Worm (Caenorhabditis elegans) whole organism, midembryonic: ENCODE measurements around the gene ZK896.5.
"Not testable (repeated sequence)": the region's sequence is repeated elsewhere in the genome, so short reads cannot be mapped to it uniquely, and the experiment has no call there.

Source experiments
- T22C8.4 ChIP-seq: fragments of 200-800 bp; sonication (Bioruptor generic); IDR thresholded peaks from 2 replicates; pipeline ENCODE4 v1.3.6; 2022; ENCODE audit warnings: missing genetic modification characterization, missing compliant biosample characterization
- cog-1 ChIP-seq: sonication (generic microtip); optimal IDR thresholded peaks from 2 replicates; lab custom pipeline; 2016; ENCODE audit warnings: missing genetic modification characterization, missing compliant biosample characterization
- flt-1 ChIP-seq: fragments of 200-800 bp; sonication (Bioruptor generic); IDR thresholded peaks from 2 replicates; pipeline ENCODE4 v1.3.6; 2022; ENCODE audit warnings: missing genetic modification characterization, missing compliant biosample characterization
- klf-2 ChIP-seq: fragments of 200-800 bp; sonication (Bioruptor generic); conservative IDR thresholded peaks from 2 replicates; pipeline ENCODE4 v1.3.6; 2022; ENCODE audit warnings: missing genetic modification reagents, missing genetic modification characterization, missing compliant biosample characterization
- med-1 ChIP-seq: sonication (generic microtip); optimal IDR thresholded peaks from 2 replicates; lab custom pipeline; 2017; ENCODE audit warnings: missing genetic modification characterization, mild to moderate bottlenecking, missing compliant biosample characterization, antibody characterized with exemption, missing genetic modification reagents; ENCODE audit not compliant: insufficient read depth
- ref-1 ChIP-seq: fragments of 200-800 bp; sonication (Bioruptor generic); conservative IDR thresholded peaks from 2 replicates; pipeline ENCODE4 v1.3.6; 2022; ENCODE audit warnings: missing genetic modification reagents, missing genetic modification characterization, missing compliant biosample characterization
- tab-1 ChIP-seq: fragments of 200-800 bp; sonication (Bioruptor generic); IDR thresholded peaks from 2 replicates; pipeline ENCODE4 v1.3.6; 2022; ENCODE audit warnings: missing genetic modification characterization, missing compliant biosample characterization
- ztf-23 ChIP-seq: fragments of 200-800 bp; sonication (Bioruptor generic); IDR thresholded peaks from 2 replicates; pipeline ENCODE4 v1.3.6; 2022; ENCODE audit warnings: missing genetic modification reagents, missing genetic modification characterization, missing compliant biosample characterization
- ztf-29 ChIP-seq: fragments of 200-800 bp; sonication (Bioruptor generic); IDR thresholded peaks from 2 replicates; pipeline ENCODE4 v1.3.6; 2022; ENCODE audit warnings: missing genetic modification reagents, missing genetic modification characterization, missing compliant biosample characterization

The ZK896.5 gene

DNA sequence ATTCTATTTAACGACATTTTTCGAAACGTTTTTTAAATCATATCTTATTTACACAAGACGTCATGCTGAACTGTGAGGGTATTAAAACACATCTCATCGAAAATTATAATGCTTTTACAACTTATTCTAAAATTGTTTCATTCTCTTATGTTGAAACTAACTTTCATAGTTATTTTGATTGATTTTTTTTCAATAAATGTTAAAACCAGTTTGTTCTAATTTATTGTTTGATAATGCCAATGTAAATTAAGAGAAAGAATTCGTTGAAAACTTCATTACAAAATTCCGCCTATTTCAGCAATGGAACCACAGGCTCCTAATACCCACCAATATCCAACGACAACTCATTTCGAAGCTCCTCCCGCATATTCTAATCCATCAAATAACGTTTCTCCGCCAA is 15.6 kb upstream of the ZK896.5 start, which contains the start of gene K08D8.11:
Gene K08D8.11 (plus strand): TSS at position 301 of the 400 bp plus-strand sequence.
- TF ChIP-seq ztf-23 (GFP tag; lab: Robert Waterston, UW) (no peak), ztf-29 (no peak), T22C8.4 (GFP tag; lab: Robert Waterston, UW) (no peak), tab-1 (GFP tag; lab: Robert Waterston, UW) (no peak), klf-2 (GFP tag; lab: Robert Waterston, UW) (no peak), ref-1 (GFP tag; lab: Robert Waterston, UW) (no peak), flt-1 (GFP tag; lab: Robert Waterston, UW) (no peak), cog-1 (tag; lab: Kevin White, UChicago) (no peak), med-1 (GFP tag; lab: Kevin White, UChicago) (no peak)

- TF ChIP-seq tab-1 (GFP tag; lab: Robert Waterston, UW) (no peak), klf-2 (GFP tag; lab: Robert Waterston, UW) (no peak), T22C8.4 (GFP tag; lab: Robert Waterston, UW) (no peak), ztf-29 (no peak), ref-1 (GFP tag; lab: Robert Waterston, UW) (no peak), cog-1 (tag; lab: Kevin White, UChicago) (no peak), ztf-23 (GFP tag; lab: Robert Waterston, UW) (no peak), flt-1 (GFP tag; lab: Robert Waterston, UW) (no peak), med-1 (GFP tag; lab: Kevin White, UChicago) (no peak)
Measured at ce11 chrIV:12893166-12893565, 13.7 kb upstream of the ZK896.5 start, which contains the start of gene K08D8.12. K08D8.12 (plus strand) TSS chrIV:12893466.

DNA sequence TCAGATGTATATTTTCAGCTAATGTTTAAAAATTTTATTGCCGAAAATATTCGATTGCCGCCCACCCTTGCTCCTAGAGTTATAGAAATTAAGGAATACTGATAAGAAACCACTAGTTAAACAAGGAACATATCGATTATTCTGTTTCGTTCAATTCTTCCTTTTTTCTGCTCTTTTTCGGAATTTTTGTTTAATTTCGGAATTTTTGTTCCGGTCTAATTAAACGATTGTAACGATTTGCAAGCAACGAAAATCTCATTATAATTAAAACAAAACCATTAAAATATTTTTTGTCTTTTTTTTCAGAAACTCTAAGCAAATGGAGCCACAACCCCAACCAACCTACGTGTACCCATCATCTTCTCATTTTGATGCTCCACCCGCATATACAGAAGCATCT is 12.7 kb upstream of the ZK896.5 start, which contains the start of gene K08D8.1:
Gene K08D8.1 (plus strand): TSS at position 301 of the 400 bp plus-strand sequence.
- TF ChIP-seq T22C8.4 (GFP tag; lab: Robert Waterston, UW) = no peak
- TF ChIP-seq ztf-23 (GFP tag; lab: Robert Waterston, UW) = no peak
- TF ChIP-seq med-1 (GFP tag; lab: Kevin White, UChicago) = no peak
- no peak for TF ChIP-seq flt-1 (GFP tag; lab: Robert Waterston, UW)
- no peak for TF ChIP-seq tab-1 (GFP tag; lab: Robert Waterston, UW)
- TF ChIP-seq cog-1 (tag; lab: Kevin White, UChicago) = no peak
- TF ChIP-seq klf-2 (GFP tag; lab: Robert Waterston, UW) = no peak
- TF ChIP-seq ref-1 (GFP tag; lab: Robert Waterston, UW) = no peak
- TF ChIP-seq ztf-29 = no peak

DNA sequence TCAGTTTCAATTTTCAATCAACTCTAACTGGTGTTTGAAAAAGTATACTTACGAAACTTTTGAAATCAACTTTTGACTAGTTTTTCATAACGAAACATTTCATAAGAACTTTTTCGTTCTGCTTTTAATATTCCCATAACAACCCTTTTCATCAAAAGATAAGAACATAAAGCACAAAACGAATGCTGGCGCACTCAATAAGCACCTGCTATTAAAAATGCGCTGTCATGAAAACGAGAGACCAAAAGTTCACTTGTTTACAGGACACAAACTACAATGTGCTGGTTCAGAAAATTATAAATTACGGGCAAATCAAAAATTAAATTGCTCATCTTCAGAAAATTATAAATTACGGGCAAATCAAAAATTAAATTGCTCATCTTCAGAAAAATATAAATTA is 11.6 kb upstream of the ZK896.5 start:
- TF ChIP-seq cog-1 (tag; lab: Kevin White, UChicago) (no peak), med-1 (GFP tag; lab: Kevin White, UChicago) (no peak), flt-1 (GFP tag; lab: Robert Waterston, UW) (no peak), ref-1 (GFP tag; lab: Robert Waterston, UW) (no peak), ztf-23 (GFP tag; lab: Robert Waterston, UW) (no peak), tab-1 (GFP tag; lab: Robert Waterston, UW) (no peak), klf-2 (GFP tag; lab: Robert Waterston, UW) (no peak), ztf-29 (no peak)

DNA sequence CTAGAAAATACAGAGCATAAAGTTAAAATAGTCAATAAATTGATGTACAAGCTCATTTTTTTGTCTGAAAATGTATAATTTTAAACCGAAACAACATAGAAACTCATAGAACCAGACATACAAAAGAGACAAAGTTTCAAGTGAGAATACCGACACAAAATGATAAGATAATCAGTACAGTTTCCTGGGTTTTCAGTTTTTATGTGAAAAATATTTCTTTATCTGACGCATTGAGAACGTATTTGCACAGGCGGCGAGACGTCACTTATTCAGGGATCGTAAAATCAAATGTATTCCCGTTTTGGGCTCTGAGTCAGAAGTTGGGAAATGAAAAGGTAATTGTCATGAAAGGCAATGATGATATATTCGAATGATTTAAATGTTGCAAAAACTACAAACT is 11.0 kb upstream of the ZK896.5 start, which contains the start of gene K08D8.6:
Gene K08D8.6 (minus strand): TSS at position 64 of the 400 bp plus-strand sequence.
- TF ChIP-seq ztf-29 = no peak
- TF ChIP-seq tab-1 (GFP tag; lab: Robert Waterston, UW) = no peak
- no peak for TF ChIP-seq ref-1 (GFP tag; lab: Robert Waterston, UW)
- TF ChIP-seq klf-2 (GFP tag; lab: Robert Waterston, UW) = no peak
- TF ChIP-seq med-1 (GFP tag; lab: Kevin White, UChicago) = no peak
- no peak for TF ChIP-seq ztf-23 (GFP tag; lab: Robert Waterston, UW)
- no peak for TF ChIP-seq flt-1 (GFP tag; lab: Robert Waterston, UW)
- no peak for TF ChIP-seq T22C8.4 (GFP tag; lab: Robert Waterston, UW)
- TF ChIP-seq cog-1 (tag; lab: Kevin White, UChicago) = no peak

- no peak for TF ChIP-seq klf-2 (GFP tag; lab: Robert Waterston, UW)
- TF ChIP-seq ztf-23 (GFP tag; lab: Robert Waterston, UW) = no peak
- no peak for TF ChIP-seq T22C8.4 (GFP tag; lab: Robert Waterston, UW)
- no peak for TF ChIP-seq ztf-29
- TF ChIP-seq tab-1 (GFP tag; lab: Robert Waterston, UW) = no peak
- no peak for TF ChIP-seq med-1 (GFP tag; lab: Kevin White, UChicago)
- no peak for TF ChIP-seq ref-1 (GFP tag; lab: Robert Waterston, UW)
- no peak for TF ChIP-seq flt-1 (GFP tag; lab: Robert Waterston, UW)
- TF ChIP-seq cog-1 (tag; lab: Kevin White, UChicago) = no peak
Measured at ce11 chrIV:12886012-12886411, 6.6 kb upstream of the ZK896.5 start.

- no peak for TF ChIP-seq ztf-23 (GFP tag; lab: Robert Waterston, UW)
- TF ChIP-seq flt-1 (GFP tag; lab: Robert Waterston, UW) = no peak
Measured at ce11 chrIV:12883190-12883589, 3.7 kb upstream of the ZK896.5 start, which contains the start of gene ZK896.4. ZK896.4 (minus strand) TSS chrIV:12883290.

- TF ChIP-seq klf-2 (GFP tag; lab: Robert Waterston, UW) (no peak), med-1 (GFP tag; lab: Kevin White, UChicago) (no peak), ztf-29 (no peak), cog-1 (tag; lab: Kevin White, UChicago) (no peak), flt-1 (GFP tag; lab: Robert Waterston, UW) (no peak), ztf-23 (GFP tag; lab: Robert Waterston, UW) (no peak), tab-1 (GFP tag; lab: Robert Waterston, UW) (no peak), T22C8.4 (GFP tag; lab: Robert Waterston, UW) (no peak), ref-1 (GFP tag; lab: Robert Waterston, UW) (no peak)
Measured at ce11 chrIV:12876558-12876957, 2.9 kb downstream of the ZK896.5 start.

ce11 chrIV:12875260-12875659 is 4.2 kb downstream of the ZK896.5 start, which contains the start of gene ZK896.1:
ZK896.1 (minus strand) TSS chrIV:12875360.
- TF ChIP-seq ztf-29; ref-1 (GFP tag; lab: Robert Waterston, UW); cog-1 (tag; lab: Kevin White, UChicago): not testable (repeated sequence)
